Worm (Caenorhabditis elegans) whole organism, L4/young adult: ENCODE measurements around the gene thn-1.

Experiments
- W03F9.2 ChIP-seq: fragments of 150-350 bp; optimal IDR thresholded peaks from 2 replicates; lab custom pipeline; 2014; ENCODE audit warnings: missing biosample characterization, missing genetic modification characterization
- dao-5 ChIP-seq: sonication (generic microtip); optimal IDR thresholded peaks from 2 replicates; lab custom pipeline; 2016; ENCODE audit warnings: missing genotype, missing genetic modification characterization, moderate library complexity, missing compliant biosample characterization
- him-1 ChIP-seq: sonication (generic microtip); optimal IDR thresholded peaks from 2 replicates; lab custom pipeline; 2016; ENCODE audit warnings: missing genotype, missing genetic modification reagents, missing genetic modification characterization, missing compliant biosample characterization

thn-1 gene

ce11 chrIV:12379784-12380183 lies at the start of gene thn-1:
Gene thn-1, plus strand, starts transcription at chrIV:12380084.
- no peak for TF ChIP-seq dao-5 (tag; lab: Kevin White, UChicago)
- no peak for TF ChIP-seq W03F9.2 (tag; lab: Kevin White, UChicago)
- no peak for TF ChIP-seq him-1

- TF ChIP-seq W03F9.2 (tag; lab: Kevin White, UChicago): no peak
- no peak for TF ChIP-seq him-1
- no peak for TF ChIP-seq dao-5 (tag; lab: Kevin White, UChicago)
Observed at ce11 chrIV:12330840-12331359, 49.0 kb upstream of the thn-1 start, which contains the start of gene ufd-1. Gene ufd-1, minus strand, starts transcription at chrIV:12330890.

ce11 chrIV:12334142-12334541 lies 45.7 kb upstream of the thn-1 start:
- TF ChIP-seq dao-5 (tag; lab: Kevin White, UChicago): no peak
- TF ChIP-seq W03F9.2 (tag; lab: Kevin White, UChicago): no peak
- no peak for TF ChIP-seq him-1

ce11 chrIV:12334708-12335107 lies 45.2 kb upstream of the thn-1 start:
- TF ChIP-seq dao-5 (tag; lab: Kevin White, UChicago) (no peak), him-1 (no peak), W03F9.2 (tag; lab: Kevin White, UChicago) (no peak)

ce11 chrIV:12335248-12335647 lies 44.6 kb upstream of the thn-1 start:
- TF ChIP-seq dao-5 (tag; lab: Kevin White, UChicago) (no peak), W03F9.2 (tag; lab: Kevin White, UChicago) (no peak), him-1 (no peak)

- TF ChIP-seq W03F9.2 (tag; lab: Kevin White, UChicago) (no peak), him-1 (no peak), dao-5 (tag; lab: Kevin White, UChicago) (no peak)
Observed at ce11 chrIV:12335798-12336197, 44.1 kb upstream of the thn-1 start, which contains the start of gene F19B6.1. Gene F19B6.1, minus strand, starts transcription at chrIV:12336075.

ce11 chrIV:12336893-12337627 lies 42.8 kb upstream of the thn-1 start, which contains the start of the genes F19B6.10 and wht-5:
Gene F19B6.10, plus strand, starts transcription at chrIV:12337193.
Gene wht-5, plus strand, starts transcription at chrIV:12337577.
- TF ChIP-seq him-1 (no peak), W03F9.2 (tag; lab: Kevin White, UChicago) (no peak), dao-5 (tag; lab: Kevin White, UChicago) (no peak)

- TF ChIP-seq W03F9.2 (tag; lab: Kevin White, UChicago): no peak
- TF ChIP-seq dao-5 (tag; lab: Kevin White, UChicago): no peak
- no peak for TF ChIP-seq him-1
Observed at ce11 chrIV:12340885-12341284, 39.0 kb upstream of the thn-1 start.

- TF ChIP-seq W03F9.2 (tag; lab: Kevin White, UChicago) (no peak), dao-5 (tag; lab: Kevin White, UChicago) (no peak), him-1 (no peak)
Observed at ce11 chrIV:12349639-12350038, 30.2 kb upstream of the thn-1 start, which contains the start of gene best-22. Gene best-22, plus strand, starts transcription at chrIV:12349939.

ce11 chrIV:12350235-12350634 lies 29.6 kb upstream of the thn-1 start:
- TF ChIP-seq dao-5 (tag; lab: Kevin White, UChicago) (no peak), him-1 (no peak), W03F9.2 (tag; lab: Kevin White, UChicago) (no peak)

ce11 chrIV:12359979-12360378 lies 19.9 kb upstream of the thn-1 start:
- no peak for TF ChIP-seq W03F9.2 (tag; lab: Kevin White, UChicago)

ce11 chrIV:12360742-12361195 lies 19.1 kb upstream of the thn-1 start, which contains the start of gene sec-24.2:
Gene sec-24.2, minus strand, starts transcription at chrIV:12360792.
- TF ChIP-seq dao-5 (tag; lab: Kevin White, UChicago) (no peak), W03F9.2 (tag; lab: Kevin White, UChicago) (no peak), him-1 (no peak)

ce11 chrIV:12361392-12362092 lies 18.3 kb upstream of the thn-1 start, which contains the start of the genes ccr-4 and ZC518.8:
Gene ccr-4, plus strand, starts transcription at chrIV:12361542.
Gene ZC518.8, minus strand, starts transcription at chrIV:12361908.
- no peak for TF ChIP-seq W03F9.2 (tag; lab: Kevin White, UChicago)
- TF ChIP-seq dao-5 (tag; lab: Kevin White, UChicago): no peak
- TF ChIP-seq him-1: no peak

ce11 chrIV:12364964-12365363 lies 14.9 kb upstream of the thn-1 start:
- TF ChIP-seq dao-5 (tag; lab: Kevin White, UChicago) (no peak), W03F9.2 (tag; lab: Kevin White, UChicago) (no peak), him-1 (no peak)
